Worm (Caenorhabditis elegans): ENCODE measurements around the gene sma-2.
A peak's percentile ranks its signal among the peaks of the same experiment; 100 is the strongest.

ce11 chrIII:8739126-8739525 lies 10.4 kb upstream of the sma-2 start:
- no peak for TF ChIP-seq lin-26 (GFP tag; IDR thresholded peaks at IDR 0.05)
- no peak for TF ChIP-seq lsl-1 (GFP tag; optimal IDR thresholded peaks at IDR 0.05)
- no peak for TF ChIP-seq Y56A3A.18 (GFP tag; IDR thresholded peaks at IDR 0.05)
- TF ChIP-seq F10E7.11 (tag; optimal IDR thresholded peaks at IDR 0.05): no peak
- 0 out of 2 replicates have a peak, but pooled peaks have one; percentile 28 for TF ChIP-seq ekl-4 (GFP tag; IDR thresholded peaks at IDR 0.05)
- TF ChIP-seq tbp1 (GFP tag; optimal IDR thresholded peaks at IDR 0.05): peak; percentile 30
- TF ChIP-seq him-1 (tag; optimal IDR thresholded peaks at IDR 0.05): no peak
- TF ChIP-seq gei-17 (GFP tag; optimal IDR thresholded peaks at IDR 0.05): no peak
- TF ChIP-seq sea-2 (GFP tag; IDR thresholded peaks at IDR 0.05): no peak
- no peak for TF ChIP-seq unc-62 (GFP tag; optimal IDR thresholded peaks at IDR 0.05)
- TF ChIP-seq ceh-27 (GFP tag; optimal IDR thresholded peaks at IDR 0.05): no peak
- peak; percentile 73 for TF ChIP-seq somi-1 (GFP tag; optimal IDR thresholded peaks at IDR 0.05)
- peak; percentile 23; the same call in 1 of the 2 replicates for TF ChIP-seq hmg-1.2 (GFP tag; IDR thresholded peaks at IDR 0.05)

All from whole organism, young adult.